Fruit fly (Drosophila melanogaster): ENCODE measurements around the gene CG33223.

CG33223 gene

DNA sequence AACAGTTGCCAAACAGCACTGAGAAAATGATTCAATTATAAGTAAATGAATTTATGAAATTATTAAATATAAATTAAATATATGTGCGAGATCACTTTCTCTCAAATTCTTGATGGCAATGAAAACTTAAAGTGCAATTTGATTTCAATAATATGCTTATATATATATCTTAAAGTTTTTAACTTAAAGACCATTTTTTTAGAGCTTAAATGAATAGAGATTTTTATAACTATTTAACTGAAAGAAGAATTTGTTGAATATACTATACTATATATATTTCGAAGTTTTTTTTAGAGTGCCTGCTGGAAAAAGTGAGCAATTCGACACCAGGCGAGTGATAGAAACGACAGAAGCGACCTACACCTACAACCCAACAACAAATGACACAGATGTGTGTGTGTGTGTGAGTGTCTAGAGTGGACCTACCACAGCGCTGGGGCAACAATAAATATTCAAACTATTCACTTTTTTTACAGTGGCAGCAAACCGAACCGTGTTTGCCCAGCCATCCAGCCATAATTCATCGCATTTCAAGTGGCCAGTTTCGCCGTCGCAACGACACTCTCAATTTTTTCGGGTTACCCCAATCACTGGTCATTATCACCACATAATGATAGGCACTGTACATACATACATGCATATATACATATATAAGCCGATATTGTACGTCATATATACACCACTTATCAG, 38.7 kb downstream of the CG33223 start:
- no peak for TF ChIP-seq CG8478 (optimal IDR thresholded peaks at IDR 0.05)
- no peak for TF ChIP-seq CTCF (optimal IDR thresholded peaks at IDR 0.05)

DNA sequence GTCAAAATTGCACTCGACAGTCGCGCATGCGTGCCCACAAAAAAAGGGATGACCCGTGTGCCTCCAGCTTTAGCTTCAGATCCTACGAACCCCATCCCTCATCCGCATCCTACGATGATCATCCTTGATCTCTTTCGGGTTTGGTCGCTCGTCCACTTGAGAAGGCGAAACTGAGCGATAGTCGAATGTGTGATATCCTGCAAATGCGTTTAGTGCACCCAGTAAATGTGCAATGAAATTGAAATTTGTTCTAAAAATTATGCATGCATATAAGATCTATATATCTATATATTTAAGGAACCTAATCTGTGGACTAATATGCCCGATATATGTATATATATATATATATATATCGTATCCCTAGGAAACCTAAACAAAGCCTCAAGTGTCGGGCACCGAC, 39.4 kb downstream of the CG33223 start:
- TF ChIP-seq CTCF (optimal IDR thresholded peaks at IDR 0.05), result no peak
- TF ChIP-seq CG8478 (optimal IDR thresholded peaks at IDR 0.05), result no peak

DNA sequence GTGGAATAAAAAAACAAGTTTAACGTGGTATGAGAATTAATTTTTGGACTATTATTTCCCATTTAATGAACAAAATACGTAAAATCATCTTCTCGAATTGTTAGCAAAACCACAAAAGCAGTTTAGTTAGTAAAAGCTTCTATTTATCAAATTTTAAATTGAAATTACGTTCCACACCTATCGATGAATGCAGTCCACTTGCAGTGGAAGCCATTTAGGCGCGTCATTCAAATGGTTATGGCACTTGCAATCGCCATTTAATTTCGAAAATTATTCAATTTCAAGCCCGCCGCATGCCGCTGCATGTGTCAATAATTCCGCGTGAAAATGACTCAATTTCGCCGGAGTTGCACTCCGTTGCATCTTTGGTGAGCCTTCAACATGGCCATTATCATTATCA, 40.8 kb downstream of the CG33223 start:
- TF ChIP-seq CG8478 (optimal IDR thresholded peaks at IDR 0.05), result no peak
- TF ChIP-seq CTCF (optimal IDR thresholded peaks at IDR 0.05), result no peak

DNA sequence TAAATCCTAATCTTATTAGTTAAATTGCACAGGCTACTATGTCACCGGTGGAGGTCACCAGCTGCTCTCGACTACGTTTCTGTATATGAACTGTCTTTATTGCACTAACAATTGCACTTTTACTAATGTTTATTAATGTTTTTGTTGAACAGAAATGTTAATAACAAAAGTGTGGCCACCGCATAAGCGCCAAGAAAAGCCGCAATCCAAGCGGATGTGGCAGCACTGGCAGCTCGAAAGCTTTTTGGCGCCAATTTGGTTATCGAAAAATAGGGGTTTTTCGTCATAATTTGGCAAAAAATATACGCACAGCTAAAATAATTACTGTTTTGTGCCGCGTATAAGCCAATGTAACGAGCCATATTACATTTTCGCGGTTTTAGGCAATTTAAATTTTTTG, 41.5 kb downstream of the CG33223 start, which contains the start of gene CG12123:
Gene CG12123, minus strand, starts transcription at position 188 of the 400 bp plus-strand sequence.
- no peak for TF ChIP-seq CTCF (optimal IDR thresholded peaks at IDR 0.05)
- TF ChIP-seq CG8478 (optimal IDR thresholded peaks at IDR 0.05), result no peak

DNA sequence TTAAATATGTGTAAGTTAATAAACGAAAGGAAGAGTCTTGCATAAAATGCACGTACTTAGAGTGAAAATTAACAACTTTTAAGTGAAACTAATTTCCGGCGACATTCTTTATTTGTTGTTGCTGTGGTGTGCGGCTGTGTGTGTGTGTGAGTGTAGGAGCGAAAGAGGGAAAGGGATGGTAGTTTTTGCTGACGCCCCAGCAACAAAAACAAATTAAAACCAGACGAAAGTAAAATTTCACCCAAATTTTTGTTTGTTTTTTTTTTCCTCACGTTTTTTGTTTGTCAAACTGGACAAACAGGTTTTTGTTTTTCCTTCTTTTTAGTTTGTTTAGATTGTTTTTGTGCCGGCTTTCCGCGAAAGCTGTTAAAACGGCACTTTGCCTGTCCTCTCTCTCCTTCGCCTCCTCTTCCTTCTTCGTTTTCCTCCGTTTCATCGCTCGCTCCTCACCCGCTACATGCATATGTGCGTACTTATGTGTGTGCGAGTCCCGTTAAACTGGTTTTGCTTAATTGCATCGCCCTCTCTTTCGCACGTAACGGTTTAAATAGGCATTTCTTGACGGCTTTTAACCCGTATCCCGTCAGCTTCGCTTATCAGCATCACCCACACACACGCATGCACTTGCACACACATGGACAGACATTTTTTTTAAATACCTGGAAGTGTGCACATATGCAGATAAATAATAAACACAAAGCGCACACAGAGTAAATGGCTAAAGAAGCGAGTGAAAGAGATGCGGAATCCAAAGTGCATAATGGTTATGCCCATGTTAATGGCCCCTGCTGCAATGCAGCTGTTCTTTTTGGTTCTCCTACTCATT, 46.2 kb downstream of the CG33223 start, which contains the start of gene Miga:
Gene Miga, minus strand, starts transcription at position 536 of the 826 bp plus-strand sequence.
- no peak for TF ChIP-seq CG8478 (optimal IDR thresholded peaks at IDR 0.05)
- no peak for TF ChIP-seq CTCF (optimal IDR thresholded peaks at IDR 0.05)

DNA sequence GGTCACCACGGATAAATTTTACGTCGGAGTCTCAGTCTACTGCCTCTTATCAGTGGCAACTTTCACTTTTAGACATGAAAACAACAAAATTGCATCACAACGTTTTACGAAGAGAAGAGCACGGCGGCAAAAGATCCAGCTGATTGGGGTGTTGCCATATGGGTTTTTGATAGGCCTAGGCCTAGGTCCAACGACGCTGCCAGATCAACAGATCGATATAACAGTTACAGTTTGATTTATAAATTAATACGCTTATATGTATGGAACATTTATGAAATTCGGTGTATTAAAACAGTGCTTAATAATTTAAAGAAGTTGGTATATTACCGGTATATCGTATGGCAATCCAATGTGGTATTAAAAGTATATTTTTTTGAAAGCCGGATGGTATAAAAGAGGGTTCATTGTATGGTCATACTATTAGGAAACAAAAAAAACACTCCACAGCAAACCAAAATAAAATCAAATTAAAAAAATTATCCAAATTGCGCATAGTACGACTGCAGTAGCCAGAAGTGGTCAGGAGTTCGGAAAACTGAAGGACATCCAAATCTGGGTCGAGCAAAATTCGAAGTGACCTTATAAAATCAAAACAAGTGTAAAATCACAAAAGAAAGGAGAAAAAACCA, 46.9 kb downstream of the CG33223 start, which contains the start of gene CG1440:
Gene CG1440, plus strand, starts transcription at position 402 of the 629 bp plus-strand sequence.
- no peak for TF ChIP-seq CTCF (optimal IDR thresholded peaks at IDR 0.05)
- TF ChIP-seq CG8478 (optimal IDR thresholded peaks at IDR 0.05), result no peak

DNA sequence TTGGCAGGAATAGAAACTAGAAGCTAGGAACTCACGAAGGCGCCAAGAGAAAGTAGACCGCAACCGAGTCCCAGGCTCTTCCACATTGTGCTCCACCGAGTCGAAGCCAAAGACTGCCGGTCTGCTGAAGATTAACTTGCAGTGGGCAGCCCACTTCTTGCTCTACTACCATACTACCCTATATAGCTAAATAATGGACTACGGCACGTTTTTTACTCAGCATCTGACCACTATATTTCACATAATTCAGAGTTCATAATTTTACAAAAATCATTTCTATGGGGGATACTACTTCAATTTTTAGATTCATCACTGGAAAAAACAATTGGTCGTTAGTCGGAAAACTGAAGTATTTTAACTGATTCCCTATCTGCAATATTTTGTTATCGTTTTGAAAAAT, 50.0 kb downstream of the CG33223 start, which contains the start of gene CG32712:
Gene CG32712, minus strand, starts transcription at position 101 of the 400 bp plus-strand sequence.
- no peak for TF ChIP-seq CTCF (optimal IDR thresholded peaks at IDR 0.05)
- TF ChIP-seq CG8478 (optimal IDR thresholded peaks at IDR 0.05), result no peak

DNA sequence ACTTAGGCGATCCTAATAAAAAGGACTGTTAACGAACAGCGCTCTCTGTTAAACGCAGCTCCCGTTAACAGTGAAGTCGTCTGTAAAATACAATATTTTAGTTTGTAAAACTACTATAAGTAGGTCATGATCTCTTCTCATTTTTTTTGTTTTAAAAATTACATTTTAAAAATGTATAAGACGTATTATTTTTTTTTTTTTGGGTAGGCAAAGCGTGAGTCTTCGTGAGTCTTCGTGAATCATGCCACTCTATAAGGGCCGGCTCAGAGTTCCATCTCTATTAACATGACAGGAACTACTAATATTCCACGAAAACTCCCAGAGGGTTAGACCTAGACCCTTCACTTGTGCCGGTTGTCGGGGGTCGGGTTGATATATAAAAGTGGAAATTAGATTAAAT, 61.0 kb downstream of the CG33223 start:
- TF ChIP-seq CTCF (optimal IDR thresholded peaks at IDR 0.05), result no peak
- no peak for TF ChIP-seq CG8478 (optimal IDR thresholded peaks at IDR 0.05)

DNA sequence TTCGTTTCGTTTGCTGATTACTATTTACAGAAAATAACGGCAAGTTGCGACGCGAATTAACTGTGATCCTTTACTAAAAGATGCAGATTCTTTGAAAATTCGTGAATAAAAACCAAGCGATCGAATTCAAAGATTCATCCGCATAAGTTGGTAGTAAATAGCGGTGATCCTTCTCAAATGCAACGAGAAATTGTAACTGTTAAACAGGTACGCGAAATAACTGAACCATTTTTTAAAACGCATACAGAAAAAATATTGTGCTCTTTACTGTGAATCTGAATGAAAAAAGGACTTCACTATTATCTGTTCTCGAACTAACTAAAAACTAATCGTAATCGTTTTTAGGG, 62.3 kb downstream of the CG33223 start:
- TF ChIP-seq CG8478 (optimal IDR thresholded peaks at IDR 0.05), result no peak
- no peak for TF ChIP-seq CTCF (optimal IDR thresholded peaks at IDR 0.05)

DNA sequence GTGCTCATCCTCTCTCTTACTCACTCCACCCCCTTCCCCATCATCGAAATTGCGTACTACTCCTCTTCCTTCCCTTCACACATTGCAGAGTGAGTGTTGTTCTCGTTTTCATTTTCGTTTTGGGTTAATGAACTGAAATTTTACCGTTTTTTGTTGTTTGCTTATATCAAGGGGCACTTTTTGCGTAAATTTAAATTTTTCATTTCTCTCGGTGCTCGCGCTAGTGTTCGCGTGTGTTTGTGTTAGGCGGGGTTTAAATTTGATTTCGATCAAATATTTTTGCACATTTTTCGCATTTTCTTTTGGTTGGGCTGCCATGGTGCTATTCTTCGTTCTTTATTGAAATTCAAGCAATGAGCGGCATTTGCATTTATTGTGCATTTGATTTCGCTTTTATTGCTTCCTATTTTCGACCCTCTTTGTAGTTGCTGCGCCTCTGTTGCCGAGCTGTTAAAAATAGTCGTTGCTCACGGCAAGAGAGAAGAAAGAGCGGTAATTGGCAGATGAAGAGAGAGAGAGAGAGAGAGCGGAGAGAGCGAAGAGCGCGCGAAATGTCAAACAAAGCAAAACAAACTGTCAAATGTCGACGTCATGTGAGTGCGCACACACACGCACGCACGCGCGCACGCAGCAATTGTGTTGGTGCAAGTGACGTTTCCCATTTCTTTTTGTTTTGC, 62.8 kb downstream of the CG33223 start:
- TF ChIP-seq CTCF (optimal IDR thresholded peaks at IDR 0.05) (no peak), CG8478 (optimal IDR thresholded peaks at IDR 0.05) (no peak)

DNA sequence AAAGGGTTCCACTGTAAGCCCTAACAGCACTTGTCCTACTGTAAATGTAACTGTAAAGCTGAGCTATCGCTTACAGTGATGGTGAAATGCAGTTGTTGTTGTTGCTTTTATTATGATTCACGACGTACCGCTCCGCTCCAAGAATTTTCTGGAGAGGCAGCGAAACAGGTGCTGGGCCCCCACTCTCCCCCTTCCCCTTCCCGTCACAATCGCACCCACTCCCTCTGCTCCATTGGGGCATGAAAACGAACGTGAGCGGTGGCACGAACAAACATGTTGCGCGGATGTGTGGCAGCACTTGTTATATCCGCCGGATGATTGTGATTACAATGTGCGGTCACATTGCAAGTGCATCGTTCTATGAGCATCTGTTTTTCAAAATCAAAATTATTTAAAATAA, 64.2 kb downstream of the CG33223 start:
- TF ChIP-seq CG8478 (optimal IDR thresholded peaks at IDR 0.05), result no peak
- TF ChIP-seq CTCF (optimal IDR thresholded peaks at IDR 0.05), result no peak

DNA sequence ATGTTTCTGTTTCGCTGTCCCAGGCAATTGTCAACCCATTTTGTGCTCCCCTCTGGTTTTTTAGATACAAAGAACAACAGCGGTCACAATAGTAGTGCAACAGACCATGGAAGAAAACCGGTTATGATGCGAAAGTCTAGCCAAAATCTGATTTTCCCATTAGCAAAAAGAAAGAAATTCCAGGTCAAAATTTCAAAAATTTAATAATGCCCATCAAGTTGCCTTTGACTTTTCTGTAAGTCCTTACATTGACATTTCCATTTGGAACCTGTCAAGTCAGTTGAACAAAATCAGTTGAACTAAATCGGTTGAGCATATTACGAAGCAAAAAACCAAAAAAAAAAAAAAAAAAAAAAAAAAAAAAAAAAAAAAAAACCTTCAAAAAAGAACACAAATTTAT, 66.7 kb downstream of the CG33223 start:
- TF ChIP-seq CTCF (optimal IDR thresholded peaks at IDR 0.05) (no peak), CG8478 (optimal IDR thresholded peaks at IDR 0.05) (no peak)

DNA sequence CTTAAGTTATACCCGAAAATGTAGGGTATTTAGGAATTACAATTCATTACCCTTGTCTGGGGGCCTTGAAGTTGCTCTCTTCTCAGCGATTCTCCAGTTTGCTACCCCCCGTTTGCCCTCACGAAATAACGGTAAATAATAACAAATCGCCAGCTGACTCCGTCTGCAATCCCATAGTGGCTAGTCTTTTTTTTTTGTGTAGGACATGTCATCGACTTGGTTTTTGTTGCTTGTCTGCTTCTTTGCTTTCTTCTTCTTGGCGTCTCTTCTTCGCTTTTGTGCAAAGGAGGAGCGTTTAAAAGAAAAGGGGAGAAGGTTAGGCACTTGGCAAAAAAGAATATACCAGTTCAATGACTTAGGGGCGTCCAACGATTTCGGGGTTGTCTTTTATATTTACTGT, 67.5 kb downstream of the CG33223 start:
- TF ChIP-seq CTCF (optimal IDR thresholded peaks at IDR 0.05) (no peak), CG8478 (optimal IDR thresholded peaks at IDR 0.05) (no peak)

All from S2 (cell line).